Fruit fly (Drosophila melanogaster) whole organism, embryonic: ENCODE results near the gene pyd.

ENCODE experiments used
- Aef1 ChIP-seq: fragments of 200-800 bp; sonication (Bioruptor generic); IDR thresholded peaks from 3 replicates; pipeline ENCODE4 v1.3.6; 2022; ENCODE audit warnings: missing biosample characterization, missing genetic modification characterization
- Atf3 ChIP-seq: fragments of 200-800 bp; sonication (Bioruptor generic); optimal IDR thresholded peaks from 3 replicates; lab custom pipeline; 2016; ENCODE audit warnings: missing biosample characterization, missing genetic modification characterization
- Atf6 ChIP-seq: fragments of 200-800 bp; sonication (Bioruptor generic); IDR thresholded peaks from 2 replicates; pipeline ENCODE4 v1.3.6; 2022; ENCODE audit warnings: missing biosample characterization, missing genetic modification characterization
- Bgb ChIP-seq: fragments of 200-800 bp; sonication (Bioruptor generic); IDR thresholded peaks from 2 replicates; pipeline ENCODE4 v1.3.6; 2022; ENCODE audit warnings: missing biosample characterization, missing genetic modification characterization; ENCODE audit not compliant: partially characterized antibody
- CG10462 ChIP-seq: fragments of 200-800 bp; sonication (Bioruptor generic); optimal IDR thresholded peaks from 2 replicates; lab custom pipeline; 2016; ENCODE audit warnings: missing biosample characterization, missing genetic modification characterization
- CG10543 ChIP-seq: fragments of 200-800 bp; sonication (Bioruptor generic); optimal IDR thresholded peaks from 3 replicates; lab custom pipeline; 2017; ENCODE audit warnings: missing biosample characterization, mild to moderate bottlenecking, missing genetic modification characterization, moderate library complexity
- CG11398 ChIP-seq: fragments of 200-800 bp; sonication (Bioruptor generic); optimal IDR thresholded peaks from 2 replicates; lab custom pipeline; 2016; ENCODE audit warnings: missing biosample characterization, missing genetic modification characterization
- CG11695 ChIP-seq: fragments of 200-800 bp; sonication (Bioruptor generic); IDR thresholded peaks from 3 replicates; pipeline ENCODE4 v1.3.6; 2022; ENCODE audit warnings: missing biosample characterization, missing genetic modification characterization
- CG12299 ChIP-seq: fragments of 200-800 bp; sonication (Bioruptor generic); optimal IDR thresholded peaks from 2 replicates; lab custom pipeline; 2018; ENCODE audit warnings: missing biosample characterization, mild to moderate bottlenecking, missing genetic modification characterization
- CG12769 ChIP-seq: fragments of 200-800 bp; sonication (Bioruptor generic); optimal IDR thresholded peaks from 2 replicates; lab custom pipeline; 2019; ENCODE audit warnings: missing biosample characterization, mild to moderate bottlenecking, missing genetic modification characterization, moderate library complexity
- CG12942 ChIP-seq: fragments of 200-800 bp; sonication (Bioruptor generic); optimal IDR thresholded peaks from 3 replicates; lab custom pipeline; 2016; ENCODE audit warnings: missing biosample characterization, missing genetic modification characterization
- CG13894 ChIP-seq: fragments of 200-800 bp; sonication (Bioruptor generic); optimal IDR thresholded peaks from 3 replicates; lab custom pipeline; 2018; ENCODE audit warnings: missing biosample characterization, mild to moderate bottlenecking, missing genetic modification characterization, moderate library complexity
- CG14050 ChIP-seq: fragments of 200-800 bp; sonication (Bioruptor generic); IDR thresholded peaks from 3 replicates; pipeline ENCODE4 v1.3.6; 2022; ENCODE audit warnings: missing biosample characterization, missing genetic modification characterization
- CG15011 ChIP-seq: fragments of 200-800 bp; sonication (Bioruptor generic); optimal IDR thresholded peaks from 3 replicates; lab custom pipeline; 2018; ENCODE audit warnings: missing biosample characterization, mild to moderate bottlenecking, missing genetic modification characterization
- CG15479 ChIP-seq: fragments of 200-800 bp; sonication (Bioruptor generic); optimal IDR thresholded peaks from 3 replicates; lab custom pipeline; 2019; ENCODE audit warnings: missing biosample characterization, mild to moderate bottlenecking, missing genetic modification characterization, moderate library complexity
- CG16813 ChIP-seq: fragments of 200-800 bp; sonication (Bioruptor generic); IDR thresholded peaks from 3 replicates; pipeline ENCODE4 v1.3.6; 2022; ENCODE audit warnings: missing biosample characterization, missing genetic modification characterization; ENCODE audit not compliant: partially characterized antibody
- CG1792 ChIP-seq: fragments of 200-800 bp; sonication (Bioruptor generic); optimal IDR thresholded peaks from 2 replicates; lab custom pipeline; 2016; ENCODE audit warnings: missing biosample characterization, missing genetic modification characterization
- CG1832 ChIP-seq: fragments of 200-800 bp; sonication (Bioruptor generic); optimal IDR thresholded peaks from 2 replicates; lab custom pipeline; 2017; ENCODE audit warnings: missing biosample characterization, mild to moderate bottlenecking, missing genetic modification characterization, inconsistent platforms
- CG3838 ChIP-seq: fragments of 200-800 bp; sonication (Bioruptor generic); optimal IDR thresholded peaks from 3 replicates; lab custom pipeline; 2016; ENCODE audit warnings: missing biosample characterization, missing genetic modification characterization
- CG3995 ChIP-seq: fragments of 200-800 bp; sonication (Bioruptor generic); optimal IDR thresholded peaks from 3 replicates; lab custom pipeline; 2016; ENCODE audit warnings: missing biosample characterization, missing genetic modification characterization
- CG4854 ChIP-seq: fragments of 200-800 bp; sonication (Bioruptor generic); optimal IDR thresholded peaks from 2 replicates; lab custom pipeline; 2016; ENCODE audit warnings: missing biosample characterization, missing genetic modification characterization, inconsistent platforms
- CG6813 ChIP-seq: fragments of 200-800 bp; sonication (Bioruptor generic); optimal IDR thresholded peaks from 2 replicates; lab custom pipeline; 2017; ENCODE audit warnings: missing biosample characterization, missing genetic modification characterization, mild to moderate bottlenecking, moderate library complexity, missing genetic modification reagents
- Ets65A ChIP-seq: fragments of 200-800 bp; sonication (Bioruptor generic); peaks from one replicate; lab custom pipeline; 2016; ENCODE audit warnings: missing biosample characterization, missing genetic modification characterization
- Hr39 ChIP-seq: fragments of >200 bp; optimal IDR thresholded peaks from 2 replicates; lab custom pipeline; 2017
- Max ChIP-seq: fragments of 200-800 bp; sonication (Bioruptor generic); optimal IDR thresholded peaks from 2 replicates; lab custom pipeline; 2016; ENCODE audit warnings: missing biosample characterization, mild to moderate bottlenecking, missing genetic modification characterization
- NK7.1 ChIP-seq: fragments of 200-800 bp; sonication (Bioruptor generic); optimal IDR thresholded peaks from 3 replicates; lab custom pipeline; 2016; ENCODE audit warnings: missing biosample characterization, missing genetic modification characterization
- Nf-YC ChIP-seq: fragments of 200-800 bp; optimal IDR thresholded peaks from 3 replicates; lab custom pipeline; 2019; ENCODE audit warnings: missing biosample characterization, mild to moderate bottlenecking, missing genetic modification characterization, moderate library complexity
- NfI ChIP-seq: fragments of 200-800 bp; sonication (Bioruptor generic); optimal IDR thresholded peaks from 3 replicates; lab custom pipeline; 2018; ENCODE audit warnings: missing biosample characterization, mild to moderate bottlenecking, missing genetic modification characterization, moderate library complexity
- Pdp1 ChIP-seq, 2 experiments: fragments of 200-800 bp; sonication (Bioruptor generic); optimal IDR thresholded peaks; 3 replicates each; lab custom pipeline; 2016; ENCODE audit warnings: missing biosample characterization in 2 of 2, missing genetic modification characterization in 2 of 2, mild to moderate bottlenecking in 1 of 2, moderate library complexity in 1 of 2
- TFAM ChIP-seq: fragments of 200-800 bp; sonication (Bioruptor generic); optimal IDR thresholded peaks from 2 replicates; lab custom pipeline; 2017; ENCODE audit warnings: missing biosample characterization, missing genetic modification characterization, inconsistent platforms
- bcd ChIP-seq: fragments of 200-800 bp; sonication (Bioruptor generic); optimal IDR thresholded peaks from 2 replicates; lab custom pipeline; 2017; ENCODE audit warnings: missing biosample characterization, mild to moderate bottlenecking, missing genetic modification characterization
- chif ChIP-seq, 2 experiments: fragments of 200-800 bp; sonication (Bioruptor generic); optimal IDR thresholded peaks; 3 replicates each; lab custom pipeline; 2016; ENCODE audit warnings: missing biosample characterization in 2 of 2, missing genetic modification characterization in 2 of 2
- chinmo ChIP-seq: fragments of 200-800 bp; sonication (Bioruptor generic); IDR thresholded peaks from 4 replicates; pipeline ENCODE4 v1.3.6; 2022; ENCODE audit warnings: missing biosample characterization, missing genetic modification characterization; ENCODE audit not compliant: partially characterized antibody
- dan ChIP-seq: fragments of 200-800 bp; sonication (Bioruptor generic); IDR thresholded peaks from 2 replicates; pipeline ENCODE4 v1.3.6; 2022; ENCODE audit warnings: missing biosample characterization, missing genetic modification characterization
- gsb ChIP-seq: fragments of 200-800 bp; sonication (Bioruptor generic); IDR thresholded peaks from 2 replicates; pipeline ENCODE4 v1.3.6; 2022; ENCODE audit warnings: missing biosample characterization, missing genetic modification characterization
- jing ChIP-seq: fragments of 200-800 bp; sonication (Bioruptor generic); optimal IDR thresholded peaks from 2 replicates; lab custom pipeline; 2018; ENCODE audit warnings: missing biosample characterization, mild to moderate bottlenecking, missing genetic modification characterization
- kni ChIP-seq: fragments of 200-800 bp; sonication (Bioruptor generic); optimal IDR thresholded peaks from 3 replicates; lab custom pipeline; 2017; ENCODE audit warnings: mild to moderate bottlenecking, missing biosample characterization, missing genetic modification reagents, missing genetic modification characterization
- nmo ChIP-seq: fragments of 200-800 bp; sonication (Bioruptor generic); optimal IDR thresholded peaks from 2 replicates; lab custom pipeline; 2018; ENCODE audit warnings: missing biosample characterization, mild to moderate bottlenecking, missing genetic modification characterization, moderate library complexity
- oc ChIP-seq: fragments of 200-800 bp; sonication (Bioruptor generic); optimal IDR thresholded peaks from 2 replicates; lab custom pipeline; 2018; ENCODE audit warnings: missing biosample characterization, mild to moderate bottlenecking, missing genetic modification characterization, moderate library complexity
- pita ChIP-seq: fragments of 200-800 bp; sonication (Bioruptor generic); optimal IDR thresholded peaks from 2 replicates; lab custom pipeline; 2017; ENCODE audit warnings: missing biosample characterization, mild to moderate bottlenecking, missing genetic modification characterization
- rib ChIP-seq: fragments of 200-800 bp; sonication (Bioruptor generic); IDR thresholded peaks from 2 replicates; pipeline ENCODE4 v1.3.6; 2022; ENCODE audit warnings: missing biosample characterization, missing genetic modification characterization
- sd ChIP-seq: fragments of 200-800 bp; sonication (Bioruptor generic); optimal IDR thresholded peaks from 3 replicates; lab custom pipeline; 2018; ENCODE audit warnings: missing biosample characterization, mild to moderate bottlenecking, missing genetic modification characterization, moderate library complexity
- unc-4 ChIP-seq: fragments of 200-800 bp; sonication (Bioruptor generic); IDR thresholded peaks from 2 replicates; pipeline ENCODE4 v1.3.6; 2022; ENCODE audit warnings: missing biosample characterization, missing genetic modification characterization; ENCODE audit not compliant: partially characterized antibody
- z ChIP-seq: fragments of 200-800 bp; sonication (Bioruptor generic); IDR thresholded peaks from 3 replicates; pipeline ENCODE4 v1.3.6; 2022; ENCODE audit warnings: missing biosample characterization, missing genetic modification characterization

pyd gene

DNA sequence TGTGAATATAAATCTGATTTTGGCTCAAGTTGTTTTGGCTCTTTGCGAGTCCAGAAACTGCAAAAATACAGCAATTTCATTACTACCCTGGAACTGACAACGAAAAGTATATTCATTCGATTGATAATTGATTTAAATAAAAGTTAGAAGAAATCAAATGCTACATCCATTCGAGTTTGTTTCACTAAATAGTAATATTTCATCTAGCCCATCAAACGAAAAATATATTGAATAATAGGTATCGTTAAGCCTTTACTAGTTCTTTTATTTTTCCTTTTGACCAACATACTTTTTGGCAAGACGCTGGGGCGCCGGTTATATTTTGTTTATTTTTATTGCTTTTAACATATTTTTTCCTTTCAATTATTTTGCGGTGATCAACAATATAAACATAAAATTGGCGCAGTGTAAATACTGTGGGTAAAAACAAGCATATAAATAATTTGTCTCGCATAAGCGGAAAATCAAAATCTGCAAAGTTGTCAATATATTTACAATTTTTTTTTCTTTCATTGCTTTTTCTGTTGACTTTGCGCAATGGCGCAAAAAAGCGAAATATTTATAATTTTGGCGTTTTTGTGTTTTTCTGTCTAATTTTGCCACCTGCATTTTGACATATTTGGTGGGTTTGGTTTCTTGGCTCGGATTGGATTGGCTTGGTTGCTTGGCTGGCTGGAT lies 38.6 kb downstream of the pyd start (continued):
- TF ChIP-seq CG6813 (GFP tag; lab: Kevin White, UChicago) (no peak), Atf6 (GFP tag; lab: Robert Waterston, UW) (no peak), CG1832 (GFP tag; lab: Kevin White, UChicago) (no peak), z (GFP tag; lab: Robert Waterston, UW) (no peak), CG10543 (GFP tag; lab: Kevin White, UChicago) (no peak), CG1792 (GFP tag; lab: Kevin White, UChicago) (no peak), CG3995 (GFP tag; lab: Kevin White, UChicago) (no peak), CG16813 (GFP tag; lab: Robert Waterston, UW) (no peak), chif (GFP tag; optimal IDR thresholded peaks at IDR 0.05; lab: Kevin White, UChicago) (no peak), Hr39 (lab: Kevin White, UChicago) (no peak), unc-4 (no peak)

DNA sequence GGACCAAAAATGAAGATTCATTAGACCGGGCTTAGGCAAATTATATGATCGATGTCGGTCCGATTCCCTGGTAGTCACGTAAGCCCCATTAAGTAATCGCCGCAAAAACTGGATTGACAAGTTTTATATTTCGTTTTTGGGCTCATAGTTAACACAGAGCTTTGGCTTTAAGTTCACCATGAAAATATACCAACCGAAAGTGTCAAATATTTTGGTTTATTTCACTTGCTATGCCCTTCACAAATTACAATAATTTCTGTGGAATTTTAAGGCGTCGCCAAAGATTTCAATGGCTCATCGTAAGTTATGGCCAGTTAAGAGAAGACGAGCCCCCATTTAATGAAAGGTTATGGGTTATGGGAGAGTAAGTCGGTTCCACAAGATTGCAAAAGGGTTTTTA lies 40.0 kb downstream of the pyd start:
- TF ChIP-seq nmo (GFP tag; lab: Kevin White, UChicago): no peak
- 0 out of 4 replicates have a peak, but pooled peaks have one; percentile 58 for TF ChIP-seq chinmo (GFP tag; lab: Robert Waterston, UW)
- no peak for TF ChIP-seq pita (GFP tag; lab: Kevin White, UChicago)
- TF ChIP-seq CG12942 (GFP tag; lab: Kevin White, UChicago): no peak
- no peak for TF ChIP-seq Aef1 (GFP tag; lab: Robert Waterston, UW)
- no peak for TF ChIP-seq Bgb (GFP tag; lab: Robert Waterston, UW)
- no peak for TF ChIP-seq CG15011 (GFP tag; lab: Kevin White, UChicago)
- TF ChIP-seq NK7.1 (GFP tag; lab: Kevin White, UChicago): no peak
- no peak for TF ChIP-seq rib (GFP tag; lab: Robert Waterston, UW)
- TF ChIP-seq CG10462 (GFP tag; lab: Kevin White, UChicago): no peak
- TF ChIP-seq CG12299 (tag; lab: Kevin White, UChicago): no peak
- TF ChIP-seq jing (GFP tag; lab: Kevin White, UChicago): no peak
- TF ChIP-seq bcd (GFP tag; lab: Kevin White, UChicago): no peak
- TF ChIP-seq CG11398 (GFP tag; lab: Kevin White, UChicago): no peak
- no peak for TF ChIP-seq Nf-YC (tag; lab: Kevin White, UChicago)
- TF ChIP-seq Atf3 (GFP tag; lab: Kevin White, UChicago): no peak
- peak; percentile 80 for TF ChIP-seq sd (tag; lab: Kevin White, UChicago)
- TF ChIP-seq CG12769: peak; percentile 13
- TF ChIP-seq gsb: no peak
- no peak for TF ChIP-seq CG15479 (GFP tag; lab: Kevin White, UChicago)
- no peak for TF ChIP-seq Max (GFP tag; lab: Kevin White, UChicago)
- peak; percentile 64 for TF ChIP-seq oc (tag; lab: Kevin White, UChicago)
- no peak for TF ChIP-seq CG16813 (GFP tag; lab: Robert Waterston, UW)
- TF ChIP-seq kni (GFP tag; lab: Kevin White, UChicago): no peak
- TF ChIP-seq NfI (GFP tag; lab: Kevin White, UChicago): no peak
- TF ChIP-seq Ets65A: peak; percentile 21
- peak in 1 of 2 experiments; percentile 18 for TF ChIP-seq Pdp1 (GFP tag; optimal IDR thresholded peaks at IDR 0.05; lab: Kevin White, UChicago)
- no peak for TF ChIP-seq CG14050 (GFP tag; lab: Robert Waterston, UW)
- TF ChIP-seq TFAM (GFP tag; lab: Kevin White, UChicago): no peak
- TF ChIP-seq dan (GFP tag; lab: Robert Waterston, UW): no peak
- peak; percentile 56 for TF ChIP-seq CG13894 (tag; lab: Kevin White, UChicago)
- no peak for TF ChIP-seq CG11695 (GFP tag; lab: Robert Waterston, UW)
- TF ChIP-seq CG3838 (GFP tag; lab: Kevin White, UChicago): no peak
- TF ChIP-seq CG4854 (GFP tag; lab: Kevin White, UChicago): no peak
